Worm (Caenorhabditis elegans) whole organism, L2 larva: Measurements from ENCODE around the gene srh-39.

Experiments
- F13H6.1 ChIP-seq: sonication (generic microtip); optimal IDR thresholded peaks from 2 replicates; lab custom pipeline; 2016; ENCODE audit warnings: missing genetic modification characterization, missing compliant biosample characterization
- R02D3.7 ChIP-seq: fragments of 150-350 bp; optimal IDR thresholded peaks from 2 replicates; lab custom pipeline; 2014; ENCODE audit warnings: missing biosample characterization, missing genetic modification characterization
- Y55F3AM.14 ChIP-seq: fragments of 200-800 bp; sonication (Bioruptor generic); optimal IDR thresholded peaks from 2 replicates; lab custom pipeline; 2018; ENCODE audit warnings: mild to moderate bottlenecking, missing genetic modification characterization, missing compliant biosample characterization
- ZK546.5 ChIP-seq: sonication (generic microtip); optimal IDR thresholded peaks from 2 replicates; lab custom pipeline; 2017; ENCODE audit warnings: missing biosample characterization, missing genetic modification characterization
- aly-2 ChIP-seq: fragments of 150-350 bp; optimal IDR thresholded peaks from 2 replicates; lab custom pipeline; 2014; ENCODE audit warnings: missing biosample characterization, missing genetic modification characterization
- ama-1 ChIP-seq: fragments of 150-350 bp; optimal IDR thresholded peaks from 2 replicates; lab custom pipeline; 2018; ENCODE audit warnings: inconsistent platforms
- blmp-1 ChIP-seq: sonication (generic microtip); optimal IDR thresholded peaks from 2 replicates; lab custom pipeline; 2017; ENCODE audit warnings: missing genetic modification characterization, mild to moderate bottlenecking, missing compliant biosample characterization, antibody characterized with exemption, moderate library complexity; ENCODE audit not compliant: insufficient read depth
- ceh-16 ChIP-seq: fragments of 150-350 bp; optimal IDR thresholded peaks from 2 replicates; lab custom pipeline; 2014; ENCODE audit warnings: missing biosample characterization, missing genetic modification characterization
- ceh-82 ChIP-seq: fragments of 150-350 bp; optimal IDR thresholded peaks from 2 replicates; lab custom pipeline; 2014; ENCODE audit warnings: missing biosample characterization, missing genetic modification characterization
- crh-2 ChIP-seq: sonication (generic microtip); optimal IDR thresholded peaks from 2 replicates; lab custom pipeline; 2017; ENCODE audit warnings: missing biosample characterization, missing genetic modification characterization
- egl-27 ChIP-seq: sonication (generic microtip); optimal IDR thresholded peaks from 3 replicates; lab custom pipeline; 2017; ENCODE audit warnings: missing biosample characterization, missing genetic modification reagents, missing genetic modification characterization
- elt-1 ChIP-seq: fragments of 150-350 bp; optimal IDR thresholded peaks from 2 replicates; lab custom pipeline; 2014; ENCODE audit warnings: missing biosample characterization, missing genetic modification characterization
- elt-3 ChIP-seq: sonication (generic microtip); optimal IDR thresholded peaks from 2 replicates; lab custom pipeline; 2017; ENCODE audit warnings: missing biosample characterization, missing genetic modification characterization
- fos-1 ChIP-seq: fragments of 150-350 bp; optimal IDR thresholded peaks from 2 replicates; lab custom pipeline; 2014; ENCODE audit warnings: missing biosample characterization, missing genetic modification characterization
- gmeb-1 ChIP-seq: fragments of 150-350 bp; optimal IDR thresholded peaks from 2 replicates; lab custom pipeline; 2014; ENCODE audit warnings: missing biosample characterization, missing genetic modification characterization
- lin-11 ChIP-seq: fragments of 150-350 bp; sonication (generic microtip); optimal IDR thresholded peaks from 2 replicates; lab custom pipeline; 2014; ENCODE audit warnings: missing biosample characterization, missing genetic modification characterization, inconsistent platforms, mixed read lengths
- lin-13 ChIP-seq: fragments of 150-350 bp; optimal IDR thresholded peaks from 2 replicates; lab custom pipeline; 2014; ENCODE audit warnings: missing biosample characterization, missing genetic modification reagents, missing genetic modification characterization
- lin-39 ChIP-seq: fragments of 150-350 bp; optimal IDR thresholded peaks from 2 replicates; lab custom pipeline; 2014; ENCODE audit warnings: missing biosample characterization, missing genetic modification reagents, missing genetic modification characterization
- lsy-2 ChIP-seq, 2 experiments: fragments of 150-350 bp in 1 of 2; sonication (generic microtip) in 1 of 2; optimal IDR thresholded peaks; 2 replicates each; lab custom pipeline; 2014 to 2017; ENCODE audit warnings: missing biosample characterization in 2 of 2, missing genetic modification characterization in 2 of 2
- mab-5 ChIP-seq: fragments of 150-350 bp; optimal IDR thresholded peaks from 2 replicates; lab custom pipeline; 2014; ENCODE audit warnings: missing biosample characterization, missing genetic modification characterization
- mbf-1 ChIP-seq: sonication (generic microtip); optimal IDR thresholded peaks from 2 replicates; lab custom pipeline; 2017; ENCODE audit warnings: missing biosample characterization, missing genetic modification characterization
- mdl-1 ChIP-seq, 2 experiments: fragments of 150-350 bp in 1 of 2; sonication (generic microtip) in 1 of 2; optimal IDR thresholded peaks; 2 replicates each; lab custom pipeline; 2017; ENCODE audit warnings: missing biosample characterization in 2 of 2, missing genetic modification characterization in 2 of 2
- nhr-10 ChIP-seq: sonication (generic microtip); optimal IDR thresholded peaks from 2 replicates; lab custom pipeline; 2017; ENCODE audit warnings: missing biosample characterization, missing genetic modification characterization
- nhr-12 ChIP-seq: fragments of 150-350 bp; optimal IDR thresholded peaks from 2 replicates; lab custom pipeline; 2014; ENCODE audit warnings: missing biosample characterization, missing genetic modification characterization
- nhr-129 ChIP-seq: fragments of 150-350 bp; optimal IDR thresholded peaks from 2 replicates; lab custom pipeline; 2014; ENCODE audit warnings: missing biosample characterization, missing genetic modification characterization
- nhr-21 ChIP-seq: fragments of 150-350 bp; optimal IDR thresholded peaks from 2 replicates; lab custom pipeline; 2014; ENCODE audit warnings: missing biosample characterization, missing genetic modification characterization
- nhr-237 ChIP-seq: fragments of 150-350 bp; optimal IDR thresholded peaks from 2 replicates; lab custom pipeline; 2014; ENCODE audit warnings: missing biosample characterization, missing genetic modification characterization
- nhr-6 ChIP-seq: fragments of 150-350 bp; optimal IDR thresholded peaks from 2 replicates; lab custom pipeline; 2014; ENCODE audit warnings: missing biosample characterization, missing genetic modification characterization
- nhr-77 ChIP-seq: fragments of 150-350 bp; optimal IDR thresholded peaks from 2 replicates; lab custom pipeline; 2014; ENCODE audit warnings: missing biosample characterization, missing genetic modification characterization
- peb-1 ChIP-seq: fragments of 150-350 bp; optimal IDR thresholded peaks from 2 replicates; lab custom pipeline; 2014; ENCODE audit warnings: missing biosample characterization, missing genetic modification characterization
- sem-4 ChIP-seq: fragments of 150-350 bp; optimal IDR thresholded peaks from 2 replicates; lab custom pipeline; 2014; ENCODE audit warnings: missing biosample characterization, missing genetic modification reagents, missing genetic modification characterization
- skn-1 ChIP-seq: sonication (generic microtip); optimal IDR thresholded peaks from 2 replicates; lab custom pipeline; 2017; ENCODE audit warnings: missing biosample characterization, missing genetic modification characterization
- sma-9 ChIP-seq, 2 experiments: fragments of 150-350 bp in 1 of 2; sonication (generic microtip) in 1 of 2; optimal IDR thresholded peaks; 2 replicates each; lab custom pipeline; 2014 to 2016; ENCODE audit warnings: missing genetic modification characterization in 2 of 2, mild to moderate bottlenecking in 1 of 2, missing biosample characterization in 1 of 2, missing compliant biosample characterization in 1 of 2, missing genetic modification reagents in 1 of 2, moderate library complexity in 1 of 2
- snpc-4 ChIP-seq: fragments of 150-350 bp; optimal IDR thresholded peaks from 2 replicates; lab custom pipeline; 2014; ENCODE audit warnings: missing biosample characterization, missing genetic modification characterization
- unc-39 ChIP-seq: fragments of 150-350 bp; optimal IDR thresholded peaks from 2 replicates; lab custom pipeline; 2014; ENCODE audit warnings: missing biosample characterization, missing genetic modification characterization
- unc-55 ChIP-seq: fragments of 150-350 bp; sonication (generic microtip); optimal IDR thresholded peaks from 3 replicates; lab custom pipeline; 2014; ENCODE audit warnings: missing biosample characterization, missing genetic modification reagents, missing genetic modification characterization
- unc-62 ChIP-seq: fragments of 150-350 bp; optimal IDR thresholded peaks from 2 replicates; lab custom pipeline; 2014; ENCODE audit warnings: missing biosample characterization, missing genetic modification reagents, missing genetic modification characterization
- zag-1 ChIP-seq: fragments of 150-350 bp; optimal IDR thresholded peaks from 2 replicates; lab custom pipeline; 2014; ENCODE audit warnings: missing biosample characterization, missing genetic modification characterization
- ztf-1 ChIP-seq: fragments of 200-800 bp; sonication (Bioruptor generic); conservative IDR thresholded peaks from 2 replicates; pipeline ENCODE4 v1.3.6; 2022; ENCODE audit warnings: missing genetic modification characterization, missing compliant biosample characterization
- ztf-11 ChIP-seq: sonication (generic microtip); optimal IDR thresholded peaks from 2 replicates; lab custom pipeline; 2017; ENCODE audit warnings: missing biosample characterization, missing genetic modification characterization
- ztf-4 ChIP-seq: fragments of 150-350 bp; optimal IDR thresholded peaks from 2 replicates; lab custom pipeline; 2014; ENCODE audit warnings: missing biosample characterization, missing genetic modification characterization

The srh-39 gene

DNA sequence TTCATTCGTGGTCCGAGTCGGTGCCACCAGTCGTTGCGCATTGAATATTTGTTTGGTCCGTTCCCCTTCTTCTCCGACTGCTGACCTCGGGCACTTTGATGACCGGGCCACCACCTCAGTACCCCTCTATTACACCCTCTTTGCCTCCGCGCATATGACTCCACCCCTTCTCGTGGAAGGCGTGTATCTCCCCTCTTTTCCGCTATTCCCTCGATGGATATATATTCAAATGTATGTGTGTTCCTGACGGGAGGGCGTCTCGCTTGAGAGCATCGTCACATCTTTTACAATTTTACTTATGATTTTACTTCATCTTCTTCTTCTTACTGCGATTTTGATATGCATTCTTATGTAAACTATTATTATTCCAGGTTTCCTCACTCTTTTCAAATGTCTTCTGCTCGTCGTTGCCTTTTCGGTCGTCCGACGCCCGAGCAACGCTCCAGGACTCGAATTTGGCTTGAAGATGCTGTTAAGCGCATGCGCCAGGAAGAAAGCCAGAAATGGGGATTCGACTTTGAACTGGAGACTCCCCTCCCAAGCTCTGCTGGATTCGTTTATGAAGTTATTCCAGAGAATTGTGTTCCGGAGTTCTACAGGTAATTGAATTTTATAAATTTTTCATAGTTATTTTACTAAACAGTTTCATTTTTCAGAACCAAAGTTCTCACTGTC lies 45.6 kb upstream of the srh-39 start, which contains the start of gene cki-1:
Gene cki-1, plus strand, starts transcription at position 372 of the 675 bp plus-strand sequence.
- TF ChIP-seq gmeb-1 (tag; lab: Kevin White, UChicago) (no peak), F13H6.1 (tag; lab: Kevin White, UChicago) (no peak), unc-55 (GFP tag; lab: Kevin White, UChicago) (no peak), lsy-2 (tag; optimal IDR thresholded peaks at IDR 0.05; lab: Kevin White, UChicago) (no peak), R02D3.7 (tag; lab: Kevin White, UChicago) (no peak), elt-1 (no peak), mdl-1 (tag; optimal IDR thresholded peaks at IDR 0.05; lab: Kevin White, UChicago) (no peak), elt-3 (tag; lab: Kevin White, UChicago) (no peak), ceh-82 (tag; lab: Kevin White, UChicago) (no peak), sma-9 (GFP tag; optimal IDR thresholded peaks at IDR 0.05; lab: Kevin White, UChicago) (no peak), sma-9 (tag; optimal IDR thresholded peaks at IDR 0.05; lab: Kevin White, UChicago) (no peak)

DNA sequence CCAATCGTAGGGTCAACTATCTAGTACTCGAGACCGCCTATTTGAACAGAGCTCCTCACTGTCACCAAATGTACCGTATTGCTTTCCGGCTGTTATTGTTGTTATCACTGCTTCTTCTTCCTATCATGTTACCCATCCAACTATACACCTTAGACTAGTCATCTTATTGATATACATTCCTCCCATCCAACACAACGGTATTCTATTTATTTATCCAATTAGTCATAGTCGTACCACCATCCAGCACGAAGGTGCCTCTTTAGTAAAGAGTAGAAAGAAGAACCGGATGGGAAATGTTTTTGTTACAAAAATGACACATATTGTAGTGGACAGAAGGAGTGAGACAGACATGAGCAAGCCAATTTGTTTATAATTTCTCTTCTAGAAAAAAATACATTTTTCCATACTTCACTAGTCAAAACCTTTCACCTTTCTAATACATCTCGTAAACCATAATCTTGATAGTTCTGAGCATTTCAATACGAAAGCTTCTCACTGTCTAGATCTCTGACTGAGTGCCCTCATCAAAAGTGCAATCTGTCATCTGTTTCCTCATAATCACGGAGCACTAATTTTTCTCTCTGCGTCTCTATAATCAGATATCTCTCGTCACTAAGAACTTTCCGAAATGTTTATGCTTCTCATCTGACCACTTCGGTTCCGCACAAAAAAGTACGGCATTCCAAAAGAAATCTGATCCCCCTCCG lies 45.0 kb upstream of the srh-39 start:
- TF ChIP-seq sma-9 (GFP tag; optimal IDR thresholded peaks at IDR 0.05; lab: Kevin White, UChicago) (no peak), sma-9 (tag; optimal IDR thresholded peaks at IDR 0.05; lab: Kevin White, UChicago) (no peak), nhr-237 (no peak), skn-1 (tag; lab: Kevin White, UChicago) (no peak), snpc-4 (tag; lab: Kevin White, UChicago) (no peak), zag-1 (no peak), ztf-1 (GFP tag; lab: Robert Waterston, UW) (no peak)
- TF ChIP-seq, all 48 proteins: peak for 0

DNA sequence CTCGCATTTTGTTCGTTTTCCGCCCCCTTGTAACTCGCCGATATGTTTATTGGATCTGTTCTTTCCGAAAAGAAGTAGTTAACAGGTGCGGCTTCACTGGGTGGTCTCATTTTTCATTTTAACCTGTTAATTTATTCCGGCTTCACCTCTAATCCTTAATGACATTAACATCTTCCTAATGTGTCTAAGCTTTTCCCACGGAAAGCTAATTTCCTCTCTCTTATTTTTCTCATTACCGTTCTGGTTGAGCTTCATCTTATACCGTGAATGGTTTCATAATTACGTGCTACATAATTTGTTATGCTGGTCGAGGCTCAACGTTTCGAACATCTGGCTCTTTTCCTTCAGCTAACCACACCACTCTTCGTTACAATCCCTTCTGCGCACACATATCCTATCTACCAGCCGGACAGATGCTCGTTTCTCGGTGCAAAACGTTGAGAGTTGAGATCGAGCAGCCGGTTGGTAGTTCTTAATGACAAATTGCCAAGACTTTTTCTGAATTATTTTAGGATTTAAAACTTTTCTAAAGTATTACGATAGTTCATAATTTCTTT lies 44.1 kb upstream of the srh-39 start:
- TF ChIP-seq ztf-4 (tag; lab: Kevin White, UChicago) (no peak), unc-39 (no peak), nhr-77 (tag; lab: Kevin White, UChicago) (no peak), ztf-11 (tag; lab: Kevin White, UChicago) (no peak), elt-3 (tag; lab: Kevin White, UChicago) (no peak), nhr-21 (tag; lab: Kevin White, UChicago) (no peak), ceh-16 (no peak), mab-5 (tag; lab: Kevin White, UChicago) (no peak), lin-11 (no peak), snpc-4 (tag; lab: Kevin White, UChicago) (no peak), peb-1 (tag; lab: Kevin White, UChicago) (no peak), lsy-2 (tag; optimal IDR thresholded peaks at IDR 0.05; lab: Kevin White, UChicago) (no peak), nhr-6 (no peak), ZK546.5 (tag; lab: Kevin White, UChicago) (no peak), nhr-10 (tag; lab: Kevin White, UChicago) (no peak), mdl-1 (tag; optimal IDR thresholded peaks at IDR 0.05; lab: Kevin White, UChicago) (no peak), nhr-129 (tag; lab: Kevin White, UChicago) (no peak), nhr-12 (tag; lab: Kevin White, UChicago) (no peak)
- TF ChIP-seq, all 48 proteins: peak for 0

DNA sequence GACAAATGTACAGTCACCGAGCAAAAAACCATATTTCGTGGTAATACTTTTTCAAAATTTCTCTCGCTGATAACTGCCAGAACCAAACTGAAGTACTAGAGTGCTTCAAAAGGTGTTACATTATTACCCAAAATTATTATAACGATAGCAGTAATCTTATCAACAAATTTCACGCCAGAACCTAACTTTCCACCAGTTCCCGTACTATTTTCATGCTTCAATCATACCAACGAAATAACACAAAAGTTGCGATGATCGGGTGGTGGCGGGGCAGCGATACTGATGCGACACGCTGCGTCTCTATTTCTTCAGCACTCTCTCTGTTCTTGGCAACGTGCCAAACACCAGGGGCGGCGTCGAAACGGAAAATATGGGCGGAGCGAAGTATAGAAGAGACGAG lies 43.6 kb upstream of the srh-39 start:
- no peak for TF ChIP-seq zag-1
- TF ChIP-seq crh-2: peak; percentile 1
- no peak for TF ChIP-seq lin-39 (tag; lab: Kevin White, UChicago)
- TF ChIP-seq F13H6.1 (tag; lab: Kevin White, UChicago): peak; percentile 49
- TF ChIP-seq skn-1 (tag; lab: Kevin White, UChicago): no peak
- no peak for TF ChIP-seq snpc-4 (tag; lab: Kevin White, UChicago)
- TF ChIP-seq blmp-1 (tag; lab: Kevin White, UChicago): no peak
- no peak for TF ChIP-seq ceh-16
- no peak for TF ChIP-seq mdl-1 (tag; optimal IDR thresholded peaks at IDR 0.05; lab: Kevin White, UChicago)
- TF ChIP-seq egl-27: no peak
- TF ChIP-seq nhr-21 (tag; lab: Kevin White, UChicago): no peak
- TF ChIP-seq Y55F3AM.14: peak; percentile 63
- TF ChIP-seq mbf-1 (tag; lab: Kevin White, UChicago): no peak
- no peak for TF ChIP-seq ceh-82 (tag; lab: Kevin White, UChicago)
- no peak for TF ChIP-seq ZK546.5 (tag; lab: Kevin White, UChicago)
- TF ChIP-seq nhr-10 (tag; lab: Kevin White, UChicago): no peak
- TF ChIP-seq R02D3.7 (tag; lab: Kevin White, UChicago): no peak
- no peak for TF ChIP-seq elt-3 (tag; lab: Kevin White, UChicago)
- TF ChIP-seq peb-1 (tag; lab: Kevin White, UChicago): no peak
- TF ChIP-seq elt-1: no peak
- TF ChIP-seq lin-13 (GFP tag; lab: Kevin White, UChicago): no peak
- no peak for TF ChIP-seq nhr-12 (tag; lab: Kevin White, UChicago)
- no peak for TF ChIP-seq ama-1
- no peak for TF ChIP-seq lin-11
- TF ChIP-seq nhr-129 (tag; lab: Kevin White, UChicago): no peak
- TF ChIP-seq fos-1 (tag; lab: Kevin White, UChicago): peak; percentile 82
- TF ChIP-seq sma-9 (GFP tag; optimal IDR thresholded peaks at IDR 0.05; lab: Kevin White, UChicago): peak; percentile 76
- no peak for TF ChIP-seq sma-9 (tag; optimal IDR thresholded peaks at IDR 0.05; lab: Kevin White, UChicago)
- TF ChIP-seq aly-2: no peak
- no peak for TF ChIP-seq sem-4
- TF ChIP-seq unc-62 (GFP tag; lab: Kevin White, UChicago): no peak
